1 fruit fly cellular context compared by ENCODE assay signal in the genomic region with DNA sequence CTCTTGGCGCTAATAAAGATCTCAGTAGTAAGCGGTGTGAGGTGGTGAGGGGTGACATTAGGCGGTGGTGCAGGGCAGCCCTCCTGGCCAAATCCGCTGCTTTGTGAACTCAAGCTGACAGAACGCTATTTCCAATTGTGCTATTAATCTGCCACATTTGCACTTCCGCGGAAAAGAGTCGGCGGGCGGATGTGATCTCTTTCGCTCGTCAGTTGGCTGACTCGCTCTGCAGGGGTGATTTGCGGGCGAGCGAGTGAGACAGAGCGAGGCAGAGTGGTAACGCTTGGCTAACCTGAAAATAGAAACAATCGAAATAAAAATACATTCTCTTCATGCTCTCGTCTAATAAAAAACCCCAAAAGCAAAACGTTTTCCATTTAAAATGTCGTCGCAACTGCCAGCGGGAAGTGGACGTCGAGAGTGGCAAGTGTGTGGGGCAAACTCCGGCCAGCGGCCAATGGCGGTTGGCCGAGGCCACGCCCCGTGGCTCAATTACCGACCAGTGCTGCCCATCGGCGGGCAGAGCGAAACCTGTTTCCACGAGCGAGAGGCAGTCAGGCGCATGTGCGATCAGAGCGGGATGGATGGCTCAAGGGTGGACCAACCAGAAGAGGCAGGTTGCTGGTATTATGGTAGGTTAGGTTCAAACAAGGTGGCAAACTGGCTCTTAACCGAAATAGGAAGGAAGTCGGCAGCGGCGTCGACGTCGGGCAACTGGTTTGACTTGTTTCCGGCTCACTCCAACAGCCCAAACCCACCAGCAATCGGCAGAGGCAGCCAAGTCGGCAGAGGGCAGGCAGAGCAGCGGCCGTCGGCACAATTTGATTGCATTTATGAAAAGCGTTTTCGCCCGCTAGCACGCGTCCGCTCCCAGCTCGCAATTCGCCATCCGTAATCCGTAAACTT.
TF ChIP-seq lines count a peak whose summit lies in the region.

A gene (plus strand): TSS at position 856 of the 906 bp plus-strand sequence.

TF ChIP-seq in whole organism, embryonic, 481 proteins besides CTCF, POLR2A, EP300 and RAD21 (continued from another document):
- TF ChIP-seq CG8359 (GFP tag; optimal IDR thresholded peaks at IDR 0.05; lab: Kevin White, UChicago; ENCODE audit: borderline replicate concordance) (peak; percentile 28), pnt (GFP tag; optimal IDR thresholded peaks at IDR 0.05; lab: Kevin White, UChicago) (peak; percentile 45), Hmr (GFP tag; optimal IDR thresholded peaks at IDR 0.05; lab: Kevin White, UChicago) (peak; percentile 39), Nf-YC (tag; optimal IDR thresholded peaks at IDR 0.05; lab: Kevin White, UChicago) (peak; percentile 100), Rfx (GFP tag; IDR thresholded peaks at IDR 0.05; lab: Robert Waterston, UW) (0 out of 2 replicates have a peak, but pooled peaks have one; percentile 14), sr (GFP tag; IDR thresholded peaks at IDR 0.05; lab: Robert Waterston, UW) (no peak), CG4854 (GFP tag; optimal IDR thresholded peaks at IDR 0.05; lab: Kevin White, UChicago) (peak; percentile 40), bigmax (GFP tag; optimal IDR thresholded peaks at IDR 0.05; lab: Kevin White, UChicago) (peak; percentile 69), Atf6 (GFP tag; IDR thresholded peaks at IDR 0.05; lab: Robert Waterston, UW) (no peak), CG18764 (GFP tag; optimal IDR thresholded peaks at IDR 0.05; lab: Kevin White, UChicago) (no peak), CG6854 (GFP tag; optimal IDR thresholded peaks at IDR 0.05; lab: Kevin White, UChicago) (peak; percentile 2), tll (GFP tag; optimal IDR thresholded peaks at IDR 0.05; lab: Kevin White, UChicago) (peak in 1 of 2 experiments; percentile 36), grn (GFP tag; optimal IDR thresholded peaks at IDR 0.05; lab: Kevin White, UChicago) (no peak), prd (optimal IDR thresholded peaks at IDR 0.05; lab: Kevin White, UChicago) (no peak), prd (GFP tag; IDR thresholded peaks at IDR 0.05; lab: Robert Waterston, UW) (peak; percentile 37; the same call in 1 of the 3 replicates), Deaf1 (tag; optimal IDR thresholded peaks at IDR 0.05; lab: Kevin White, UChicago) (peak; percentile 68), zen (tag; optimal IDR thresholded peaks at IDR 0.05; lab: Kevin White, UChicago) (peak; percentile 88), eve (GFP tag; optimal IDR thresholded peaks at IDR 0.05; lab: Kevin White, UChicago) (peak in 1 of 2 experiments; percentile 73), Dll (GFP tag; IDR thresholded peaks at IDR 0.05; lab: Robert Waterston, UW; ENCODE audit: partially characterized antibody) (peak; percentile 65; the same call in 2 of the 4 replicates), ftz-f1 (GFP tag; optimal IDR thresholded peaks at IDR 0.05; lab: Kevin White, UChicago) (peak; percentile 29), bcd (GFP tag; optimal IDR thresholded peaks at IDR 0.05; lab: Kevin White, UChicago) (peak; percentile 7), lab (GFP tag; optimal IDR thresholded peaks at IDR 0.05; lab: Kevin White, UChicago) (peak; percentile 4), ttk (GFP tag; IDR thresholded peaks at IDR 0.05; lab: Robert Waterston, UW) (peak; percentile 16; the same call in 1 of the 2 replicates), CG9727 (GFP tag; optimal IDR thresholded peaks at IDR 0.05; lab: Kevin White, UChicago) (peak; percentile 37), CG12071 (GFP tag; optimal IDR thresholded peaks at IDR 0.05; lab: Kevin White, UChicago) (peak; percentile 16), Opbp (GFP tag; IDR thresholded peaks at IDR 0.05; lab: Robert Waterston, UW; ENCODE audit: partially characterized antibody) (0 out of 3 replicates have a peak, but pooled peaks have one; percentile 35), oc (tag; optimal IDR thresholded peaks at IDR 0.05; lab: Kevin White, UChicago) (peak; percentile 55), bbx (GFP tag; IDR thresholded peaks at IDR 0.05; lab: Robert Waterston, UW; ENCODE audit: partially characterized antibody) (peak; percentile 58), Kr (GFP tag; optimal IDR thresholded peaks at IDR 0.05; lab: Kevin White, UChicago) (no peak), Antp (GFP tag; optimal IDR thresholded peaks at IDR 0.05; lab: Kevin White, UChicago) (peak; percentile 61), chif (GFP tag; optimal IDR thresholded peaks at IDR 0.05; lab: Kevin White, UChicago) (peak in 1 of 2 experiments; percentile 8), chn (GFP tag; optimal IDR thresholded peaks at IDR 0.05; lab: Kevin White, UChicago) (peak; percentile 17), CG5180 (GFP tag; optimal IDR thresholded peaks at IDR 0.05; lab: Kevin White, UChicago) (peak; percentile 46), CG7786 (GFP tag; optimal IDR thresholded peaks at IDR 0.05; lab: Kevin White, UChicago) (peak; percentile 29), nom (GFP tag; optimal IDR thresholded peaks at IDR 0.05; lab: Kevin White, UChicago) (peak; percentile 43), Med (GFP tag; lab: Kevin White, UChicago) (peak; percentile 94), disco-r (GFP tag; optimal IDR thresholded peaks at IDR 0.05; lab: Kevin White, UChicago) (no peak), ssp (GFP tag; IDR thresholded peaks at IDR 0.05; lab: Robert Waterston, UW) (no peak), CG11398 (GFP tag; optimal IDR thresholded peaks at IDR 0.05; lab: Kevin White, UChicago) (peak; percentile 9), btn (GFP tag; optimal IDR thresholded peaks at IDR 0.05; lab: Kevin White, UChicago) (no peak), seq (GFP tag; IDR thresholded peaks at IDR 0.05; lab: Robert Waterston, UW) (peak; percentile 72; the same call in 1 of the 2 replicates), CG3847 (GFP tag; IDR thresholded peaks at IDR 0.05; lab: Robert Waterston, UW) (0 out of 2 replicates have a peak, but pooled peaks have one; percentile 11), D (optimal IDR thresholded peaks at IDR 0.05; lab: Kevin White, UChicago) (peak; percentile 47), D (GFP tag; optimal IDR thresholded peaks at IDR 0.05; lab: Kevin White, UChicago) (no peak), CG1647 (GFP tag; optimal IDR thresholded peaks at IDR 0.05; lab: Kevin White, UChicago) (peak; percentile 40), CG9817 (tag; optimal IDR thresholded peaks at IDR 0.05; lab: Kevin White, UChicago) (no peak), cad (GFP tag; optimal IDR thresholded peaks at IDR 0.05; lab: Kevin White, UChicago) (peak; percentile 9), twi (tag; optimal IDR thresholded peaks at IDR 0.05; lab: Kevin White, UChicago) (peak; percentile 37), Scr (GFP tag; IDR thresholded peaks at IDR 0.05; lab: Robert Waterston, UW; ENCODE audit: partially characterized antibody) (peak; percentile 43; the same call in 1 of the 2 replicates), hkb (optimal IDR thresholded peaks at IDR 0.05; lab: Kevin White, UChicago) (no peak), hkb (GFP tag; IDR thresholded peaks at IDR 0.05; lab: Robert Waterston, UW) (peak; percentile 21; the same call in 1 of the 2 replicates), Jarid2 (GFP tag; optimal IDR thresholded peaks at IDR 0.05; lab: Kevin White, UChicago) (peak; percentile 25), danr (GFP tag; IDR thresholded peaks at IDR 0.05; lab: Robert Waterston, UW) (no peak), abd-A (tag; optimal IDR thresholded peaks at IDR 0.05; lab: Kevin White, UChicago) (peak; percentile 91), CG6813 (GFP tag; optimal IDR thresholded peaks at IDR 0.05; lab: Kevin White, UChicago) (peak; percentile 18), CoRest (tag; optimal IDR thresholded peaks at IDR 0.05; lab: Kevin White, UChicago) (peak; percentile 57), ewg (GFP tag; optimal IDR thresholded peaks at IDR 0.05; lab: Kevin White, UChicago) (peak; percentile 98), CG34224 (GFP tag; IDR thresholded peaks at IDR 0.05; lab: Robert Waterston, UW; ENCODE audit: partially characterized antibody) (peak; percentile 45; the same call in 1 of the 3 replicates), BtbVII (GFP tag; optimal IDR thresholded peaks at IDR 0.05; lab: Kevin White, UChicago) (no peak), zen2 (GFP tag; IDR thresholded peaks at IDR 0.05; lab: Robert Waterston, UW; ENCODE audit: partially characterized antibody) (peak; percentile 79; the same call in 2 of the 3 replicates), MBD-R2 (GFP tag; IDR thresholded peaks at IDR 0.05; lab: Robert Waterston, UW) (peak; percentile 15; the same call in 1 of the 2 replicates), Optix (GFP tag; IDR thresholded peaks at IDR 0.05; lab: Robert Waterston, UW) (0 out of 3 replicates have a peak, but pooled peaks have one; percentile 11), ci (GFP tag; IDR thresholded peaks at IDR 0.05; lab: Robert Waterston, UW) (peak; percentile 55; the same call in 1 of the 3 replicates), Trl (optimal IDR thresholded peaks at IDR 0.05; lab: Kevin White, UChicago) (peak; percentile 2 to 27), Trl (GFP tag; optimal IDR thresholded peaks at IDR 0.05; lab: Kevin White, UChicago) (peak; percentile 48), CG15479 (GFP tag; optimal IDR thresholded peaks at IDR 0.05; lab: Kevin White, UChicago) (peak; percentile 50), so (GFP tag; IDR thresholded peaks at IDR 0.05; lab: Robert Waterston, UW) (peak; percentile 65; the same call in 1 of the 3 replicates), Nf-YA (GFP tag; IDR thresholded peaks at IDR 0.05; lab: Robert Waterston, UW) (peak; percentile 96), caup (GFP tag; optimal IDR thresholded peaks at IDR 0.05; lab: Kevin White, UChicago; ENCODE audit: severe bottlenecking) (peak; percentile 41), Elba2 (GFP tag; optimal IDR thresholded peaks at IDR 0.05; lab: Kevin White, UChicago) (peak; percentile 65), CG13287 (GFP tag; IDR thresholded peaks at IDR 0.05; lab: Robert Waterston, UW; ENCODE audit: partially characterized antibody) (peak; percentile 59), CG18599 (GFP tag; optimal IDR thresholded peaks at IDR 0.05; lab: Kevin White, UChicago) (peak; percentile 47), sens (GFP tag; lab: Kevin White, UChicago) (no peak), Adf1 (GFP tag; IDR thresholded peaks at IDR 0.05; lab: Robert Waterston, UW) (peak; percentile 91), fd3F (GFP tag; optimal IDR thresholded peaks at IDR 0.05; lab: Kevin White, UChicago) (no peak), CG4328 (GFP tag; optimal IDR thresholded peaks at IDR 0.05; lab: Kevin White, UChicago) (peak; percentile 23), Sox102F (GFP tag; optimal IDR thresholded peaks at IDR 0.05; lab: Kevin White, UChicago) (no peak), aop (GFP tag; IDR thresholded peaks at IDR 0.05; lab: Robert Waterston, UW) (0 out of 2 replicates have a peak, but pooled peaks have one; percentile 36), phol (tag; optimal IDR thresholded peaks at IDR 0.05; lab: Kevin White, UChicago) (peak; percentile 6), CG34376 (GFP tag; optimal IDR thresholded peaks at IDR 0.05; lab: Kevin White, UChicago) (peak; percentile 13), otp (GFP tag; IDR thresholded peaks at IDR 0.05; lab: Robert Waterston, UW) (peak; percentile 70; the same call in 1 of the 3 replicates), vvl (GFP tag; IDR thresholded peaks at IDR 0.05; lab: Robert Waterston, UW) (peak; percentile 79), gcm (GFP tag; optimal IDR thresholded peaks at IDR 0.05; lab: Kevin White, UChicago) (peak; percentile 20), CG8089 (GFP tag; optimal IDR thresholded peaks at IDR 0.05; lab: Kevin White, UChicago) (peak; percentile 51), ems (GFP tag; optimal IDR thresholded peaks at IDR 0.05; lab: Kevin White, UChicago) (peak; percentile 35), dpn (GFP tag; optimal IDR thresholded peaks at IDR 0.05; lab: Kevin White, UChicago) (peak in 1 of 2 experiments; percentile 4), grau (tag; optimal IDR thresholded peaks at IDR 0.05; lab: Kevin White, UChicago) (no peak), Dp (GFP tag; optimal IDR thresholded peaks at IDR 0.05; lab: Kevin White, UChicago) (no peak), CG3065 (GFP tag; optimal IDR thresholded peaks at IDR 0.05; lab: Kevin White, UChicago) (peak; percentile 10), CG4282 (GFP tag; optimal IDR thresholded peaks at IDR 0.05; lab: Kevin White, UChicago) (no peak)
